Fruit fly (Drosophila melanogaster) whole organism, embryonic: Measurements from ENCODE around the gene toy.

Experiments used
- ATbp ChIP-seq: fragments of 200-800 bp; sonication (Bioruptor generic); optimal IDR thresholded peaks from 2 replicates; lab custom pipeline; 2017; ENCODE audit warnings: missing biosample characterization, mild to moderate bottlenecking, missing genetic modification characterization, missing genetic modification reagents
- Atf3 ChIP-seq: fragments of 200-800 bp; sonication (Bioruptor generic); optimal IDR thresholded peaks from 3 replicates; lab custom pipeline; 2016; ENCODE audit warnings: missing biosample characterization, missing genetic modification characterization
- CG11247 ChIP-seq: fragments of 200-800 bp; sonication (Bioruptor generic); IDR thresholded peaks from 2 replicates; pipeline ENCODE4 v1.3.6; 2022; ENCODE audit warnings: missing biosample characterization, missing genetic modification characterization
- CG11398 ChIP-seq: fragments of 200-800 bp; sonication (Bioruptor generic); optimal IDR thresholded peaks from 2 replicates; lab custom pipeline; 2016; ENCODE audit warnings: missing biosample characterization, missing genetic modification characterization
- CG11723 ChIP-seq: fragments of 200-800 bp; sonication (Bioruptor generic); optimal IDR thresholded peaks from 2 replicates; lab custom pipeline; 2017; ENCODE audit warnings: missing biosample characterization, mild to moderate bottlenecking, missing genetic modification characterization
- CG12299 ChIP-seq: fragments of 200-800 bp; sonication (Bioruptor generic); optimal IDR thresholded peaks from 2 replicates; lab custom pipeline; 2018; ENCODE audit warnings: missing biosample characterization, mild to moderate bottlenecking, missing genetic modification characterization
- CG13624 ChIP-seq: fragments of 200-800 bp; sonication (Bioruptor generic); optimal IDR thresholded peaks from 2 replicates; lab custom pipeline; 2016; ENCODE audit warnings: missing biosample characterization, missing genetic modification characterization
- CG1529 ChIP-seq: fragments of 200-800 bp; sonication (Bioruptor generic); optimal IDR thresholded peaks from 3 replicates; lab custom pipeline; 2018; ENCODE audit warnings: missing biosample characterization, missing genetic modification characterization
- CG15601 ChIP-seq: fragments of 200-800 bp; sonication (Bioruptor generic); optimal IDR thresholded peaks from 3 replicates; lab custom pipeline; 2019; ENCODE audit warnings: missing biosample characterization, mild to moderate bottlenecking, missing genetic modification characterization, moderate library complexity
- CG16813 ChIP-seq: fragments of 200-800 bp; sonication (Bioruptor generic); IDR thresholded peaks from 3 replicates; pipeline ENCODE4 v1.3.6; 2022; ENCODE audit warnings: missing biosample characterization, missing genetic modification characterization; ENCODE audit not compliant: partially characterized antibody
- CG18764 ChIP-seq: fragments of 200-800 bp; sonication (Bioruptor generic); optimal IDR thresholded peaks from 3 replicates; lab custom pipeline; 2016; ENCODE audit warnings: missing biosample characterization, missing genetic modification characterization
- CG2129 ChIP-seq: fragments of 200-800 bp; sonication (Bioruptor generic); IDR thresholded peaks from 2 replicates; pipeline ENCODE4 v1.3.6; 2022; ENCODE audit warnings: missing biosample characterization, missing genetic modification characterization; ENCODE audit not compliant: partially characterized antibody
- CG2202 ChIP-seq: fragments of 200-800 bp; sonication (Bioruptor generic); optimal IDR thresholded peaks from 2 replicates; lab custom pipeline; 2018; ENCODE audit warnings: missing biosample characterization, mild to moderate bottlenecking, missing genetic modification characterization
- CG2875 ChIP-seq: fragments of 200-800 bp; sonication (Bioruptor generic); optimal IDR thresholded peaks from 2 replicates; lab custom pipeline; 2017; ENCODE audit warnings: missing biosample characterization, mild to moderate bottlenecking, missing genetic modification characterization, missing genetic modification reagents
- CG3995 ChIP-seq: fragments of 200-800 bp; sonication (Bioruptor generic); optimal IDR thresholded peaks from 3 replicates; lab custom pipeline; 2016; ENCODE audit warnings: missing biosample characterization, missing genetic modification characterization
- CG4617 ChIP-seq: fragments of 200-800 bp; sonication (Bioruptor generic); optimal IDR thresholded peaks from 3 replicates; lab custom pipeline; 2016; ENCODE audit warnings: missing biosample characterization, missing genetic modification characterization, borderline replicate concordance
- CG7786 ChIP-seq: fragments of 200-800 bp; sonication (Bioruptor generic); optimal IDR thresholded peaks from 2 replicates; lab custom pipeline; 2016; ENCODE audit warnings: missing biosample characterization, missing genetic modification characterization
- Hand ChIP-seq: fragments of 200-800 bp; sonication (Bioruptor generic); optimal IDR thresholded peaks from 2 replicates; lab custom pipeline; 2017; ENCODE audit warnings: mild to moderate bottlenecking, missing biosample characterization, missing genetic modification reagents, missing genetic modification characterization
- Hr3 ChIP-seq: fragments of 200-800 bp; sonication (Bioruptor generic); optimal IDR thresholded peaks from 3 replicates; lab custom pipeline; 2016; ENCODE audit warnings: missing biosample characterization, missing genetic modification characterization
- Nf-YB ChIP-seq: fragments of 200-800 bp; sonication (Bioruptor generic); optimal IDR thresholded peaks from 3 replicates; lab custom pipeline; 2019; ENCODE audit warnings: missing biosample characterization, mild to moderate bottlenecking, missing genetic modification characterization, moderate library complexity
- Nf-YC ChIP-seq: fragments of 200-800 bp; optimal IDR thresholded peaks from 3 replicates; lab custom pipeline; 2019; ENCODE audit warnings: missing biosample characterization, mild to moderate bottlenecking, missing genetic modification characterization, moderate library complexity
- Oaz ChIP-seq: fragments of 200-800 bp; sonication (Bioruptor generic); IDR thresholded peaks from 2 replicates; pipeline ENCODE4 v1.3.6; 2022; ENCODE audit warnings: missing biosample characterization, missing genetic modification characterization
- Optix ChIP-seq: fragments of 200-800 bp; sonication (Bioruptor generic); IDR thresholded peaks from 3 replicates; pipeline ENCODE4 v1.3.6; 2022; ENCODE audit warnings: missing biosample characterization, missing genetic modification characterization
- Usf ChIP-seq: fragments of 200-800 bp; sonication (Bioruptor generic); optimal IDR thresholded peaks from 2 replicates; lab custom pipeline; 2017; ENCODE audit warnings: missing genotype, missing biosample characterization, missing genetic modification characterization
- Vsx1 ChIP-seq: fragments of 200-800 bp; sonication (Bioruptor generic); optimal IDR thresholded peaks from 2 replicates; lab custom pipeline; 2017; ENCODE audit warnings: missing biosample characterization, mild to moderate bottlenecking, missing genetic modification characterization, missing genetic modification reagents
- bsh ChIP-seq, 2 experiments: fragments of 200-800 bp; sonication (Bioruptor generic); optimal IDR thresholded peaks; 2 replicates each; lab custom pipeline; 2017 to 2018; ENCODE audit warnings: mild to moderate bottlenecking in 2 of 2, missing biosample characterization in 2 of 2, missing genetic modification characterization in 2 of 2, moderate library complexity in 1 of 2
- chinmo ChIP-seq: fragments of 200-800 bp; sonication (Bioruptor generic); IDR thresholded peaks from 4 replicates; pipeline ENCODE4 v1.3.6; 2022; ENCODE audit warnings: missing biosample characterization, missing genetic modification characterization; ENCODE audit not compliant: partially characterized antibody
- croc ChIP-seq: fragments of 200-800 bp; sonication (Bioruptor generic); conservative IDR thresholded peaks from 3 replicates; pipeline ENCODE4 v1.3.6; 2022; ENCODE audit warnings: missing biosample characterization, missing genetic modification characterization
- cwo ChIP-seq: fragments of 200-800 bp; sonication (Bioruptor generic); optimal IDR thresholded peaks from 3 replicates; lab custom pipeline; 2017; ENCODE audit warnings: missing biosample characterization, missing genetic modification characterization, mild to moderate bottlenecking, moderate library complexity, missing genetic modification reagents
- dati ChIP-seq: fragments of 200-800 bp; sonication (Bioruptor generic); IDR thresholded peaks from 2 replicates; pipeline ENCODE4 v1.3.6; 2022; ENCODE audit warnings: missing biosample characterization, missing genetic modification characterization
- dmrt99B ChIP-seq: fragments of 200-800 bp; sonication (Bioruptor generic); optimal IDR thresholded peaks from 2 replicates; lab custom pipeline; 2018; ENCODE audit warnings: missing biosample characterization, mild to moderate bottlenecking, missing genetic modification characterization, moderate library complexity
- eyg ChIP-seq: fragments of 200-800 bp; sonication (Bioruptor generic); optimal IDR thresholded peaks from 3 replicates; lab custom pipeline; 2016; ENCODE audit warnings: missing biosample characterization, missing genetic modification characterization
- ftz-f1 ChIP-seq: fragments of 200-800 bp; sonication (Bioruptor generic); optimal IDR thresholded peaks from 2 replicates; lab custom pipeline; 2016; ENCODE audit warnings: missing biosample characterization, missing genetic modification characterization
- gem ChIP-seq: fragments of 200-800 bp; sonication (Bioruptor generic); optimal IDR thresholded peaks from 2 replicates; lab custom pipeline; 2019; ENCODE audit warnings: missing biosample characterization, mild to moderate bottlenecking, missing genetic modification characterization, moderate library complexity
- her ChIP-seq: fragments of 200-800 bp; sonication (Bioruptor generic); optimal IDR thresholded peaks from 2 replicates; lab custom pipeline; 2016; ENCODE audit warnings: missing biosample characterization, missing genetic modification characterization
- kay ChIP-seq: fragments of 200-800 bp; sonication (Bioruptor generic); optimal IDR thresholded peaks from 2 replicates; lab custom pipeline; 2016; ENCODE audit warnings: missing biosample characterization, missing genetic modification characterization
- kni ChIP-seq: fragments of 200-800 bp; sonication (Bioruptor generic); optimal IDR thresholded peaks from 3 replicates; lab custom pipeline; 2017; ENCODE audit warnings: mild to moderate bottlenecking, missing biosample characterization, missing genetic modification reagents, missing genetic modification characterization
- lov ChIP-seq, 2 experiments: fragments of 200-800 bp in 1 of 2; fragments of >200 bp in 1 of 2; sonication (Bioruptor generic) in 1 of 2; IDR thresholded peaks in 1 of 2; optimal IDR thresholded peaks in 1 of 2; 2 replicates in 1 of 2; 3 replicates in 1 of 2; pipeline versions ENCODE4 v1.3.6 to Lab custom; 2017 to 2022; ENCODE audit warnings: missing biosample characterization in 1 of 2, missing genetic modification characterization in 1 of 2
- mirr ChIP-seq: fragments of 200-800 bp; sonication (Bioruptor generic); optimal IDR thresholded peaks from 3 replicates; lab custom pipeline; 2018; ENCODE audit warnings: missing biosample characterization, mild to moderate bottlenecking, missing genetic modification characterization
- org-1 ChIP-seq: fragments of 200-800 bp; sonication (Bioruptor generic); optimal IDR thresholded peaks from 2 replicates; lab custom pipeline; 2017; ENCODE audit warnings: missing biosample characterization, missing genetic modification characterization
- pnt ChIP-seq: fragments of 200-800 bp; sonication (Bioruptor generic); optimal IDR thresholded peaks from 3 replicates; lab custom pipeline; 2016; ENCODE audit warnings: missing biosample characterization, missing genetic modification characterization
- shn ChIP-seq: fragments of 200-800 bp; sonication (Bioruptor generic); optimal IDR thresholded peaks from 3 replicates; lab custom pipeline; 2016; ENCODE audit warnings: missing biosample characterization, missing genetic modification characterization
- sima ChIP-seq: fragments of 200-800 bp; sonication (Bioruptor generic); optimal IDR thresholded peaks from 2 replicates; lab custom pipeline; 2016; ENCODE audit warnings: missing biosample characterization, missing genetic modification characterization
- slou ChIP-seq: fragments of 200-800 bp; sonication (Bioruptor generic); optimal IDR thresholded peaks from 3 replicates; lab custom pipeline; 2016; ENCODE audit warnings: missing biosample characterization, missing genetic modification characterization
- trem ChIP-seq: fragments of 200-800 bp; optimal IDR thresholded peaks from 3 replicates; lab custom pipeline; 2019; ENCODE audit warnings: missing biosample characterization, mild to moderate bottlenecking, missing genetic modification characterization, moderate library complexity
- tup ChIP-seq: fragments of 200-800 bp; sonication (Bioruptor generic); optimal IDR thresholded peaks from 2 replicates; lab custom pipeline; 2016; ENCODE audit warnings: missing biosample characterization, mild to moderate bottlenecking, missing genetic modification characterization, moderate library complexity
- unpg ChIP-seq: fragments of 200-800 bp; sonication (Bioruptor generic); optimal IDR thresholded peaks from 3 replicates; lab custom pipeline; 2018; ENCODE audit warnings: missing biosample characterization, mild to moderate bottlenecking, missing genetic modification characterization, moderate library complexity
- zfh2 ChIP-seq: fragments of 200-800 bp; sonication (Bioruptor generic); optimal IDR thresholded peaks from 2 replicates; lab custom pipeline; 2016; ENCODE audit warnings: missing biosample characterization, missing genetic modification characterization

toy gene

dm6 chr4:979634-980474, 9.7 kb upstream of the toy start (continued):
- TF ChIP-seq CG15601 (tag; lab: Kevin White, UChicago) (peak; percentile 49), Usf (no peak), unpg (GFP tag; lab: Kevin White, UChicago) (peak; percentile 29), bsh (GFP tag; optimal IDR thresholded peaks at IDR 0.05; lab: Kevin White, UChicago) (peak in 1 of 2 experiments; percentile 39), CG11723 (GFP tag; lab: Kevin White, UChicago) (no peak), dati (GFP tag; lab: Robert Waterston, UW) (no peak), CG11398 (GFP tag; lab: Kevin White, UChicago) (no peak), tup (GFP tag; lab: Kevin White, UChicago) (no peak), cwo (GFP tag; lab: Kevin White, UChicago) (no peak), Hr3 (GFP tag; lab: Kevin White, UChicago) (no peak), croc (GFP tag; lab: Robert Waterston, UW) (no peak), Atf3 (no peak), zfh2 (GFP tag; lab: Kevin White, UChicago) (no peak), org-1 (GFP tag; lab: Kevin White, UChicago) (no peak), ftz-f1 (peak; percentile 34), shn (GFP tag; lab: Kevin White, UChicago) (peak; percentile 2), CG7786 (no peak), CG4617 (GFP tag; lab: Kevin White, UChicago) (no peak), CG18764 (GFP tag; lab: Kevin White, UChicago) (no peak), pnt (GFP tag; lab: Kevin White, UChicago) (no peak), CG2129 (GFP tag; lab: Robert Waterston, UW) (no peak), CG16813 (GFP tag; lab: Robert Waterston, UW) (peak; percentile 67), kay (GFP tag; lab: Kevin White, UChicago) (no peak), dmrt99B (no peak), lov (optimal IDR thresholded peaks at IDR 0.05; lab: Kevin White, UChicago) (no peak), lov (GFP tag; IDR thresholded peaks at IDR 0.05; lab: Robert Waterston, UW) (no peak; the same call in 2 of the 3 replicates), her (GFP tag; lab: Kevin White, UChicago) (no peak), CG1529 (GFP tag; lab: Kevin White, UChicago) (no peak), kni (GFP tag; lab: Kevin White, UChicago) (no peak), CG12299 (tag; lab: Kevin White, UChicago) (peak; percentile 10), CG11247 (no peak), CG13624 (GFP tag; lab: Kevin White, UChicago) (no peak), CG3995 (GFP tag; lab: Kevin White, UChicago) (no peak), Nf-YB (GFP tag; lab: Kevin White, UChicago) (peak; percentile 57), trem (tag; lab: Kevin White, UChicago) (peak; percentile 68), Oaz (GFP tag; lab: Robert Waterston, UW) (no peak), Vsx1 (GFP tag; lab: Kevin White, UChicago) (no peak), Hand (no peak), CG2202 (tag; lab: Kevin White, UChicago) (peak; percentile 9), CG2875 (GFP tag; lab: Kevin White, UChicago) (no peak), slou (GFP tag; lab: Kevin White, UChicago) (no peak), chinmo (GFP tag; lab: Robert Waterston, UW) (no peak; the same call in 2 of the 4 replicates), Optix (GFP tag; lab: Robert Waterston, UW) (no peak), eyg (no peak), gem (tag; lab: Kevin White, UChicago) (peak; percentile 38), mirr (no peak), ATbp (GFP tag; lab: Kevin White, UChicago) (no peak), sima (no peak), Nf-YC (tag; lab: Kevin White, UChicago) (peak; percentile 80)
